Fruit fly (Drosophila melanogaster) whole organism, embryonic: Measurements from ENCODE around the gene CG4133.

Experiments
- Bdp1 ChIP-seq: fragments of 200-800 bp; sonication (Bioruptor generic); optimal IDR thresholded peaks from 3 replicates; lab custom pipeline; 2016; ENCODE audit warnings: missing biosample characterization, missing genetic modification characterization
- CG11695 ChIP-seq: fragments of 200-800 bp; sonication (Bioruptor generic); IDR thresholded peaks from 3 replicates; pipeline ENCODE4 v1.3.6; 2022; ENCODE audit warnings: missing biosample characterization, missing genetic modification characterization
- CG12391 ChIP-seq: fragments of 200-800 bp; sonication (Bioruptor generic); optimal IDR thresholded peaks from 3 replicates; lab custom pipeline; 2018; ENCODE audit warnings: missing biosample characterization, mild to moderate bottlenecking, missing genetic modification characterization, moderate library complexity
- CG12744 ChIP-seq: fragments of 200-800 bp; sonication (Bioruptor generic); optimal IDR thresholded peaks from 2 replicates; lab custom pipeline; 2016; ENCODE audit warnings: missing biosample characterization, missing genetic modification characterization
- CG12769 ChIP-seq: fragments of 200-800 bp; sonication (Bioruptor generic); optimal IDR thresholded peaks from 2 replicates; lab custom pipeline; 2019; ENCODE audit warnings: missing biosample characterization, mild to moderate bottlenecking, missing genetic modification characterization, moderate library complexity
- CG15479 ChIP-seq: fragments of 200-800 bp; sonication (Bioruptor generic); optimal IDR thresholded peaks from 3 replicates; lab custom pipeline; 2019; ENCODE audit warnings: missing biosample characterization, mild to moderate bottlenecking, missing genetic modification characterization, moderate library complexity
- CG2678 ChIP-seq: fragments of 200-800 bp; sonication (Bioruptor generic); optimal IDR thresholded peaks from 3 replicates; lab custom pipeline; 2019; ENCODE audit warnings: missing biosample characterization, mild to moderate bottlenecking, missing genetic modification characterization, moderate library complexity
- CG30403 ChIP-seq: fragments of 200-800 bp; sonication (Bioruptor generic); optimal IDR thresholded peaks from 3 replicates; lab custom pipeline; 2016; ENCODE audit warnings: missing biosample characterization, missing genetic modification characterization
- CG30431 ChIP-seq: fragments of 200-800 bp; sonication (Bioruptor generic); optimal IDR thresholded peaks from 2 replicates; lab custom pipeline; 2017; ENCODE audit warnings: missing biosample characterization, missing genetic modification characterization
- CG31365 ChIP-seq: fragments of 200-800 bp; sonication (Bioruptor generic); optimal IDR thresholded peaks from 2 replicates; lab custom pipeline; 2018; ENCODE audit warnings: missing biosample characterization, mild to moderate bottlenecking, missing genetic modification characterization
- CG32532 ChIP-seq: fragments of 200-800 bp; sonication (Bioruptor generic); IDR thresholded peaks from 2 replicates; pipeline ENCODE4 v1.3.6; 2022; ENCODE audit warnings: missing biosample characterization, missing genetic modification characterization
- CG32772 ChIP-seq: fragments of 200-800 bp; sonication (Bioruptor generic); IDR thresholded peaks from 2 replicates; pipeline ENCODE4 v1.3.6; 2022; ENCODE audit warnings: missing biosample characterization, missing genetic modification characterization
- CG34376 ChIP-seq: fragments of 200-800 bp; sonication (Bioruptor generic); optimal IDR thresholded peaks from 2 replicates; lab custom pipeline; 2018; ENCODE audit warnings: missing biosample characterization, mild to moderate bottlenecking, missing genetic modification characterization
- CG6791 ChIP-seq: fragments of 200-800 bp; sonication (Bioruptor generic); IDR thresholded peaks from 3 replicates; pipeline ENCODE4 v1.3.6; 2022; ENCODE audit warnings: missing biosample characterization, missing genetic modification characterization; ENCODE audit not compliant: partially characterized antibody
- CG7745 ChIP-seq: fragments of 200-800 bp; sonication (Bioruptor generic); optimal IDR thresholded peaks from 2 replicates; lab custom pipeline; 2018; ENCODE audit warnings: missing biosample characterization, mild to moderate bottlenecking, missing genetic modification characterization, moderate library complexity
- D ChIP-seq, 2 experiments: fragments of 200-800 bp in 1 of 2; fragments of >200 bp in 1 of 2; sonication (Bioruptor generic) in 1 of 2; optimal IDR thresholded peaks; 2 replicates in 1 of 2; 3 replicates in 1 of 2; lab custom pipeline; 2017; ENCODE audit warnings: mild to moderate bottlenecking in 1 of 2, missing biosample characterization in 1 of 2, missing genetic modification characterization in 1 of 2, missing genetic modification reagents in 1 of 2
- Dbx ChIP-seq: fragments of 200-800 bp; sonication (Bioruptor generic); IDR thresholded peaks from 3 replicates; pipeline ENCODE4 v1.3.6; 2022; ENCODE audit warnings: missing biosample characterization, missing genetic modification characterization
- Fer3 ChIP-seq: fragments of 200-800 bp; sonication (Bioruptor generic); optimal IDR thresholded peaks from 2 replicates; lab custom pipeline; 2018; ENCODE audit warnings: missing biosample characterization, mild to moderate bottlenecking, missing genetic modification characterization, moderate library complexity
- HLHmδ ChIP-seq: fragments of 200-800 bp; sonication (Bioruptor generic); optimal IDR thresholded peaks from 2 replicates; lab custom pipeline; 2018; ENCODE audit warnings: missing biosample characterization, mild to moderate bottlenecking, missing genetic modification characterization, moderate library complexity
- HmgD ChIP-seq: fragments of 200-800 bp; sonication (Bioruptor generic); optimal IDR thresholded peaks from 3 replicates; lab custom pipeline; 2016; ENCODE audit warnings: missing biosample characterization, missing genetic modification characterization
- Hmr ChIP-seq: fragments of 200-800 bp; sonication (Bioruptor generic); optimal IDR thresholded peaks from 3 replicates; lab custom pipeline; 2017; ENCODE audit warnings: mild to moderate bottlenecking, missing biosample characterization, missing genetic modification reagents, missing genetic modification characterization
- MTF-1 ChIP-seq: fragments of 200-800 bp; sonication (Bioruptor generic); optimal IDR thresholded peaks from 2 replicates; lab custom pipeline; 2018; ENCODE audit warnings: missing biosample characterization, mild to moderate bottlenecking, missing genetic modification characterization, borderline replicate concordance
- Max ChIP-seq: fragments of 200-800 bp; sonication (Bioruptor generic); optimal IDR thresholded peaks from 2 replicates; lab custom pipeline; 2016; ENCODE audit warnings: missing biosample characterization, mild to moderate bottlenecking, missing genetic modification characterization
- PHDP ChIP-seq: fragments of 200-800 bp; sonication (Bioruptor generic); optimal IDR thresholded peaks from 3 replicates; lab custom pipeline; 2018; ENCODE audit warnings: missing biosample characterization, mild to moderate bottlenecking, missing genetic modification characterization, moderate library complexity
- Sin3A ChIP-seq: fragments of >200 bp; optimal IDR thresholded peaks from 2 replicates; lab custom pipeline; 2018
- Sry-β ChIP-seq: fragments of 200-800 bp; sonication (Bioruptor generic); optimal IDR thresholded peaks from 2 replicates; lab custom pipeline; 2018; ENCODE audit warnings: missing biosample characterization, mild to moderate bottlenecking, missing genetic modification characterization, moderate library complexity
- Ssrp ChIP-seq: fragments of 200-800 bp; sonication (Bioruptor generic); optimal IDR thresholded peaks from 2 replicates; lab custom pipeline; 2018; ENCODE audit warnings: missing biosample characterization, mild to moderate bottlenecking, missing genetic modification characterization, moderate library complexity
- Trl ChIP-seq, 3 experiments: fragments of >200 bp in 2 of 3; fragments of 200-800 bp in 1 of 3; sonication (Bioruptor generic) in 1 of 3; optimal IDR thresholded peaks; 2 replicates in 1 of 3; 3 replicates in 2 of 3; lab custom pipeline; 2016 to 2017; ENCODE audit warnings: missing biosample characterization in 1 of 3, missing genetic modification characterization in 1 of 3
- ash1 ChIP-seq: fragments of 200-800 bp; sonication (Bioruptor generic); optimal IDR thresholded peaks from 2 replicates; lab custom pipeline; 2018; ENCODE audit warnings: missing biosample characterization, mild to moderate bottlenecking, missing genetic modification characterization
- az2 ChIP-seq: fragments of 200-800 bp; sonication (Bioruptor generic); optimal IDR thresholded peaks from 3 replicates; lab custom pipeline; 2016; ENCODE audit warnings: missing biosample characterization, missing genetic modification characterization
- bab2 ChIP-seq: fragments of 200-800 bp; sonication (Bioruptor generic); optimal IDR thresholded peaks from 2 replicates; lab custom pipeline; 2016; ENCODE audit warnings: missing biosample characterization, missing genetic modification characterization
- disco-r ChIP-seq: fragments of 200-800 bp; sonication (Bioruptor generic); optimal IDR thresholded peaks from 2 replicates; lab custom pipeline; 2016; ENCODE audit warnings: missing biosample characterization, missing genetic modification characterization
- ems ChIP-seq: fragments of 200-800 bp; sonication (Bioruptor generic); optimal IDR thresholded peaks from 3 replicates; lab custom pipeline; 2016; ENCODE audit warnings: missing biosample characterization, missing genetic modification characterization
- ftz-f1 ChIP-seq: fragments of 200-800 bp; sonication (Bioruptor generic); optimal IDR thresholded peaks from 2 replicates; lab custom pipeline; 2016; ENCODE audit warnings: missing biosample characterization, missing genetic modification characterization
- grau ChIP-seq: fragments of 200-800 bp; optimal IDR thresholded peaks from 3 replicates; lab custom pipeline; 2019; ENCODE audit warnings: missing biosample characterization, mild to moderate bottlenecking, missing genetic modification characterization, moderate library complexity
- nerfin-2 ChIP-seq: fragments of 200-800 bp; sonication (Bioruptor generic); IDR thresholded peaks from 2 replicates; pipeline ENCODE4 v1.3.6; 2022; ENCODE audit warnings: missing biosample characterization, missing genetic modification characterization; ENCODE audit not compliant: partially characterized antibody
- nmo ChIP-seq: fragments of 200-800 bp; sonication (Bioruptor generic); optimal IDR thresholded peaks from 2 replicates; lab custom pipeline; 2018; ENCODE audit warnings: missing biosample characterization, mild to moderate bottlenecking, missing genetic modification characterization, moderate library complexity
- oc ChIP-seq: fragments of 200-800 bp; sonication (Bioruptor generic); optimal IDR thresholded peaks from 2 replicates; lab custom pipeline; 2018; ENCODE audit warnings: missing biosample characterization, mild to moderate bottlenecking, missing genetic modification characterization, moderate library complexity
- p53 ChIP-seq: fragments of 200-800 bp; sonication (Bioruptor generic); optimal IDR thresholded peaks from 2 replicates; lab custom pipeline; 2016; ENCODE audit warnings: missing biosample characterization, missing genetic modification characterization
- phol ChIP-seq: fragments of 200-800 bp; sonication (Bioruptor generic); optimal IDR thresholded peaks from 3 replicates; lab custom pipeline; 2018; ENCODE audit warnings: missing biosample characterization, mild to moderate bottlenecking, missing genetic modification characterization, moderate library complexity
- pnt ChIP-seq: fragments of 200-800 bp; sonication (Bioruptor generic); optimal IDR thresholded peaks from 3 replicates; lab custom pipeline; 2016; ENCODE audit warnings: missing biosample characterization, missing genetic modification characterization
- repo ChIP-seq: fragments of 200-800 bp; sonication (Bioruptor generic); optimal IDR thresholded peaks from 2 replicates; lab custom pipeline; 2016; ENCODE audit warnings: missing biosample characterization, missing genetic modification characterization
- ro ChIP-seq: fragments of 200-800 bp; sonication (Bioruptor generic); IDR thresholded peaks from 2 replicates; pipeline ENCODE4 v1.3.6; 2022; ENCODE audit warnings: missing biosample characterization, missing genetic modification characterization
- salm ChIP-seq: fragments of 200-800 bp; sonication (Bioruptor generic); optimal IDR thresholded peaks from 2 replicates; lab custom pipeline; 2018; ENCODE audit warnings: missing biosample characterization, mild to moderate bottlenecking, missing genetic modification characterization
- sim ChIP-seq: fragments of 200-800 bp; sonication (Bioruptor generic); IDR thresholded peaks from 2 replicates; pipeline ENCODE4 v1.3.6; 2022; ENCODE audit warnings: missing biosample characterization, missing genetic modification characterization
- stwl ChIP-seq: fragments of 200-800 bp; sonication (Bioruptor generic); optimal IDR thresholded peaks from 3 replicates; lab custom pipeline; 2018; ENCODE audit warnings: missing biosample characterization, mild to moderate bottlenecking, missing genetic modification characterization, moderate library complexity
- tgo ChIP-seq: fragments of 200-800 bp; sonication (Bioruptor generic); IDR thresholded peaks from 3 replicates; pipeline ENCODE4 v1.3.6; 2022; ENCODE audit warnings: missing biosample characterization, missing genetic modification characterization
- vvl ChIP-seq: fragments of 200-800 bp; sonication (Bioruptor generic); IDR thresholded peaks from 2 replicates; pipeline ENCODE4 v1.3.6; 2022; ENCODE audit warnings: missing biosample characterization, missing genetic modification characterization
- zen2 ChIP-seq: fragments of 200-800 bp; sonication (Bioruptor generic); IDR thresholded peaks from 3 replicates; pipeline ENCODE4 v1.3.6; 2022; ENCODE audit warnings: missing biosample characterization, missing genetic modification characterization; ENCODE audit not compliant: partially characterized antibody

CG4133 gene

dm6 chr2L:478749-479482 lies 23.6 kb downstream of the CG4133 start (continued):
- TF ChIP-seq ftz-f1 (GFP tag; lab: Kevin White, UChicago) (peak; percentile 79), MTF-1 (GFP tag; lab: Kevin White, UChicago) (peak; percentile 26), HmgD (GFP tag; lab: Kevin White, UChicago) (peak; percentile 53), nmo (GFP tag; lab: Kevin White, UChicago) (no peak), CG11695 (GFP tag; lab: Robert Waterston, UW) (no peak), ems (GFP tag; lab: Kevin White, UChicago) (peak; percentile 17), Hmr (GFP tag; lab: Kevin White, UChicago) (peak; percentile 61), HLHmδ (GFP tag; lab: Kevin White, UChicago) (peak; percentile 49), az2 (GFP tag; lab: Kevin White, UChicago) (no peak), tgo (GFP tag; lab: Robert Waterston, UW) (no peak), CG12744 (GFP tag; lab: Kevin White, UChicago) (peak; percentile 0), disco-r (GFP tag; lab: Kevin White, UChicago) (no peak), Max (GFP tag; lab: Kevin White, UChicago) (peak; percentile 59), vvl (GFP tag; lab: Robert Waterston, UW) (no peak), Bdp1 (GFP tag; lab: Kevin White, UChicago) (peak; percentile 1), ash1 (GFP tag; lab: Kevin White, UChicago) (peak; percentile 40), CG30431 (GFP tag; lab: Kevin White, UChicago) (no peak), CG32532 (GFP tag; lab: Robert Waterston, UW) (no peak), CG32772 (GFP tag; lab: Robert Waterston, UW) (no peak), D (optimal IDR thresholded peaks at IDR 0.05; lab: Kevin White, UChicago) (no peak), D (GFP tag; optimal IDR thresholded peaks at IDR 0.05; lab: Kevin White, UChicago) (no peak), ro (GFP tag; lab: Robert Waterston, UW) (no peak), CG34376 (GFP tag; lab: Kevin White, UChicago) (peak; percentile 62), sim (no peak), CG15479 (GFP tag; lab: Kevin White, UChicago) (peak; percentile 20), oc (tag; lab: Kevin White, UChicago) (peak; percentile 9), repo (GFP tag; lab: Kevin White, UChicago) (peak; percentile 3), CG2678 (tag; lab: Kevin White, UChicago) (peak; percentile 51), stwl (tag; lab: Kevin White, UChicago) (no peak), pnt (no peak), CG30403 (GFP tag; lab: Kevin White, UChicago) (no peak), salm (tag; lab: Kevin White, UChicago) (peak; percentile 47), PHDP (tag; lab: Kevin White, UChicago) (peak; percentile 47), Dbx (GFP tag; lab: Robert Waterston, UW) (no peak), Fer3 (tag; lab: Kevin White, UChicago) (peak; percentile 24), phol (tag; lab: Kevin White, UChicago) (no peak), Trl (optimal IDR thresholded peaks at IDR 0.05; lab: Kevin White, UChicago) (peak; percentile 56 to 74), Trl (GFP tag; optimal IDR thresholded peaks at IDR 0.05; lab: Kevin White, UChicago) (peak; percentile 18), bab2 (GFP tag; lab: Kevin White, UChicago) (no peak), CG31365 (peak; percentile 56), nerfin-2 (no peak), Sry-β (peak; percentile 36), CG7745 (tag; lab: Kevin White, UChicago) (no peak), Ssrp (tag; lab: Kevin White, UChicago) (no peak), Sin3A (lab: Kevin White, UChicago) (peak; percentile 21), grau (tag; lab: Kevin White, UChicago) (peak; percentile 25), CG12391 (peak; percentile 15), p53 (no peak), zen2 (GFP tag; lab: Robert Waterston, UW) (no peak), CG6791 (no peak), CG12769 (tag; lab: Kevin White, UChicago) (peak; percentile 72)
